Worm (Caenorhabditis elegans): ENCODE results near the gene F15H10.7.

F15H10.7 gene

DNA sequence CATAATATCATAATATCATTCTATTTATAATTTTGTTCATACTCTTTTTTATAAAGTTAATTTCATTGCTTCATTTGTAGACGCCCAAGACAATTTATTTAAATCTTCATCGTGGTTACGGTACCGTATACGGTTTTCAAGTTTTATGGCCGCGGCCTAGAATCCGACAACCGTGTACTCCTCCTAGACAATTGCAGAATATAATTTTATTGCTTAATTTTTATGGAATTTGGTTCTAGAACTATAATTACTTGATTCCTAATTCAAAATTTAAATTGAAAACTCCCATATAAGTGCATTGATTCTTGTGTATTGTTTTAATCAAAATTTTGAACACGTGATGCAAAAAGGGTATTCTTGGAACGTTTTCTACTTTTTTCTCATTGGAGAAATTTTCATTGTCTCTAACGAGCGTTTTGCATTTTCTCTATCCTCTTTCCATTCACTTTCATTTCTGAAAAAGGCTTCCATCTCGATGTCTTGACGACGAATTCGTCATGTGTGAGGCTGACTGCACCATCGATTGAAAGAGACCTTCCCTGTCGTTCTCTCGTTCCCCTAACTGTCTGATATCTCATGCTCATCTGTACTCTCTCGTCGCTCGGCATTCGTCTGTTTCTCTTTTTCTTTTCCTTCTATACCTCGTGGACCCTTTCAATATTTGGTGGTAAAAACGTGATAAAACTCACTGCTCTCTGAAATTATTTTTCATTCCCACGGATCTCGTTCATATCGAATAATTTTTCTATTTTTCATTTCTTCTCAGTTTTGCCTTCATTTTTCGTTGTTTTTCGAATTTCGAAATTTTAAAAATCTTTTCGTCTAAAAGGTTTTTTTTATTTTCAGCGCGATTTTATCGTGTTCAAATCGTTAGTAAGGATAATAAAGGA, 35.2 kb upstream of the F15H10.7 start, which contains the start of gene pap-1 (continued):
- no peak for TF ChIP-seq unc-86 (tag; optimal IDR thresholded peaks at IDR 0.05)
- TF ChIP-seq nhr-19 (GFP tag; conservative IDR thresholded peaks at IDR 0.05) = no peak
- TF ChIP-seq lin-13 (GFP tag; optimal IDR thresholded peaks at IDR 0.05) = no peak
- TF ChIP-seq fkh-4 (tag; optimal IDR thresholded peaks at IDR 0.05; ENCODE audit: borderline replicate concordance) = peak; percentile 45
- TF ChIP-seq ceh-8 (GFP tag; optimal IDR thresholded peaks at IDR 0.05) = no peak
- no peak for TF ChIP-seq hlh-17 (GFP tag; optimal IDR thresholded peaks at IDR 0.05; ENCODE audit: borderline replicate concordance)
- TF ChIP-seq lir-3 (tag; optimal IDR thresholded peaks at IDR 0.05; ENCODE audit: poor library complexity) = peak; percentile 71
- peak; percentile 79 for TF ChIP-seq nhr-85 (tag)
- TF ChIP-seq unc-98 (GFP tag; IDR thresholded peaks at IDR 0.05) = no peak
- TF ChIP-seq lin-14 (GFP tag; optimal IDR thresholded peaks at IDR 0.05) = peak; percentile 21
- no peak for TF ChIP-seq nhr-12 (tag; optimal IDR thresholded peaks at IDR 0.05)
- no peak for TF ChIP-seq sox-4 (tag; optimal IDR thresholded peaks at IDR 0.05)
- peak; percentile 14 to 32 (median 19) for TF ChIP-seq dpl-1 (GFP tag; optimal IDR thresholded peaks at IDR 0.05)
- TF ChIP-seq hlh-4 (tag; optimal IDR thresholded peaks at IDR 0.05) = no peak
- TF ChIP-seq C04F5.9 (tag; optimal IDR thresholded peaks at IDR 0.05) = no peak
- TF ChIP-seq tlp-1 (tag; optimal IDR thresholded peaks at IDR 0.05) = no peak
- no peak for TF ChIP-seq F16B12.6 (tag; optimal IDR thresholded peaks at IDR 0.05)
- no peak for TF ChIP-seq lin-15B (tag; optimal IDR thresholded peaks at IDR 0.05)
- peak; percentile 61 for TF ChIP-seq mep-1 (tag; optimal IDR thresholded peaks at IDR 0.05)
- TF ChIP-seq nhr-11 (tag; optimal IDR thresholded peaks at IDR 0.05) = no peak
- no peak for TF ChIP-seq snpc-4 (tag; optimal IDR thresholded peaks at IDR 0.05)
- TF ChIP-seq hpl-2 (GFP tag; optimal IDR thresholded peaks at IDR 0.05) = no peak
- no peak for TF ChIP-seq tbx-2 (tag; optimal IDR thresholded peaks at IDR 0.05)
- TF ChIP-seq zip-4 (GFP tag; optimal IDR thresholded peaks at IDR 0.05) = no peak
- TF ChIP-seq ceh-82 (tag; optimal IDR thresholded peaks at IDR 0.05) = no peak
- TF ChIP-seq lin-39 (tag; optimal IDR thresholded peaks at IDR 0.05) = no peak
- no peak for TF ChIP-seq elt-3 (tag; optimal IDR thresholded peaks at IDR 0.05)
- TF ChIP-seq nhr-20 (tag; optimal IDR thresholded peaks at IDR 0.05) = no peak
- TF ChIP-seq fkh-8 (tag; optimal IDR thresholded peaks at IDR 0.05) = no peak
- no peak for TF ChIP-seq fkh-10 (GFP tag; optimal IDR thresholded peaks at IDR 0.05)
- TF ChIP-seq vab-15 (tag; optimal IDR thresholded peaks at IDR 0.05) = no peak
- TF ChIP-seq ceh-88 (GFP tag; IDR thresholded peaks at IDR 0.05) = no peak
- no peak for TF ChIP-seq C34B4.2 (tag; optimal IDR thresholded peaks at IDR 0.05)
- peak; percentile 76 for TF ChIP-seq ceh-90 (tag; optimal IDR thresholded peaks at IDR 0.05)
- no peak for TF ChIP-seq nhr-77 (tag; optimal IDR thresholded peaks at IDR 0.05)
- TF ChIP-seq mdl-1 (tag; optimal IDR thresholded peaks at IDR 0.05) = peak in 1 of 2 experiments; percentile 40
- no peak for TF ChIP-seq ets-5 (GFP tag; IDR thresholded peaks at IDR 0.05)
- TF ChIP-seq mab-9 (GFP tag; IDR thresholded peaks at IDR 0.05) = no peak
- TF ChIP-seq nhr-47 (tag; optimal IDR thresholded peaks at IDR 0.05) = peak; percentile 43
- no peak for TF ChIP-seq aha-1 (tag; optimal IDR thresholded peaks at IDR 0.05)
- peak; percentile 3 for TF ChIP-seq egl-13 (tag; optimal IDR thresholded peaks at IDR 0.05)
- TF ChIP-seq elt-2 (tag; optimal IDR thresholded peaks at IDR 0.05) = peak; percentile 3
- no peak for TF ChIP-seq alr-1 (tag; optimal IDR thresholded peaks at IDR 0.05; ENCODE audit: borderline replicate concordance)
- TF ChIP-seq mef-2 (tag; optimal IDR thresholded peaks at IDR 0.05) = no peak

Measured in whole organism, L1 larva.